Worm (Caenorhabditis elegans): Measurements from ENCODE around the gene srx-104.

DNA sequence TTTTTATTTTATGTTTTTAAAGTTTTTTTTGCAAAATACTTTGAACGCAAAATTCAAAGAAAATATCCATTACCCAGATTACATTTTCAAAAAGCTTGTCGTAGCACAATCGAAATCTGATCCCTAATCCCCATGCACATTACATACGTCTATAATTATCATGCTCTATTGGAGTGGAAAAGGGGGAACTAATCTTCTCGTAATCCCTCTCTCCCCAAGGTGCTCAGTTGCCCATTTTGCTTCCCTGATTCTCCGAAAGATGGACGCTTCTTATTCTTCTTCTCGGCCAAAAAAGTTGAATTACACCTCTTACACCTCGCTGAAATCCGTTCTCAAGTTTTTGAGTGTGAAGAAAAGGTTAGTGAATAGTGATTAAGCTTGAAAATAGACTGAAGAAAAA, 11.6 kb upstream of the srx-104 start, which contains the start of gene fbxc-53:
- TF ChIP-seq snpc-4 (tag; optimal IDR thresholded peaks at IDR 0.05), result no peak
- no peak for TF ChIP-seq jun-1 (tag; optimal IDR thresholded peaks at IDR 0.05)
- TF ChIP-seq lin-13 (GFP tag; optimal IDR thresholded peaks at IDR 0.05), result no peak
- TF ChIP-seq lsy-2 (tag; optimal IDR thresholded peaks at IDR 0.05), result no peak
